Fruit fly (Drosophila melanogaster) whole organism, embryonic: ENCODE results near the gene CG46430.

ENCODE experiments used
- Adf1 ChIP-seq: fragments of 200-800 bp; sonication (Bioruptor generic); IDR thresholded peaks from 2 replicates; pipeline ENCODE4 v1.3.6; 2022; ENCODE audit warnings: missing biosample characterization, missing genetic modification characterization
- B-H2 ChIP-seq: fragments of 200-800 bp; sonication (Bioruptor generic); optimal IDR thresholded peaks from 2 replicates; lab custom pipeline; 2018; ENCODE audit warnings: missing biosample characterization, mild to moderate bottlenecking, missing genetic modification characterization
- Bgb ChIP-seq: fragments of 200-800 bp; sonication (Bioruptor generic); IDR thresholded peaks from 2 replicates; pipeline ENCODE4 v1.3.6; 2022; ENCODE audit warnings: missing biosample characterization, missing genetic modification characterization; ENCODE audit not compliant: partially characterized antibody
- CG10565 ChIP-seq: fragments of 200-800 bp; sonication (Bioruptor generic); optimal IDR thresholded peaks from 3 replicates; lab custom pipeline; 2016; ENCODE audit warnings: missing biosample characterization, mild to moderate bottlenecking, missing genetic modification characterization
- CG11093 ChIP-seq: fragments of 200-800 bp; sonication (Bioruptor generic); IDR thresholded peaks from 3 replicates; pipeline ENCODE4 v1.3.6; 2022; ENCODE audit warnings: missing biosample characterization, missing genetic modification characterization
- CG11504 ChIP-seq: fragments of 200-800 bp; sonication (Bioruptor generic); optimal IDR thresholded peaks from 3 replicates; lab custom pipeline; 2019; ENCODE audit warnings: missing biosample characterization, mild to moderate bottlenecking, missing genetic modification characterization, moderate library complexity
- CG12104 ChIP-seq: fragments of 200-800 bp; sonication (Bioruptor generic); optimal IDR thresholded peaks from 3 replicates; lab custom pipeline; 2016; ENCODE audit warnings: missing biosample characterization, missing genetic modification characterization
- CG12236 ChIP-seq: fragments of 200-800 bp; sonication (Bioruptor generic); optimal IDR thresholded peaks from 2 replicates; lab custom pipeline; 2016; ENCODE audit warnings: missing biosample characterization, missing genetic modification characterization
- CG12769 ChIP-seq: fragments of 200-800 bp; sonication (Bioruptor generic); optimal IDR thresholded peaks from 2 replicates; lab custom pipeline; 2019; ENCODE audit warnings: missing biosample characterization, mild to moderate bottlenecking, missing genetic modification characterization, moderate library complexity
- CG15514 ChIP-seq: fragments of 200-800 bp; sonication (Bioruptor generic); optimal IDR thresholded peaks from 3 replicates; lab custom pipeline; 2017; ENCODE audit warnings: missing biosample characterization, missing genetic modification characterization, mild to moderate bottlenecking, moderate library complexity, missing genetic modification reagents
- CG1602 ChIP-seq: fragments of 200-800 bp; sonication (Bioruptor generic); optimal IDR thresholded peaks from 3 replicates; lab custom pipeline; 2016; ENCODE audit warnings: missing biosample characterization, missing genetic modification characterization
- CG17359 ChIP-seq: fragments of 200-800 bp; sonication (Bioruptor generic); optimal IDR thresholded peaks from 3 replicates; lab custom pipeline; 2018; ENCODE audit warnings: missing biosample characterization, mild to moderate bottlenecking, missing genetic modification characterization, moderate library complexity
- CG17829 ChIP-seq: fragments of 200-800 bp; optimal IDR thresholded peaks from 2 replicates; lab custom pipeline; 2019; ENCODE audit warnings: missing biosample characterization, mild to moderate bottlenecking, missing genetic modification characterization, moderate library complexity
- CG1792 ChIP-seq: fragments of 200-800 bp; sonication (Bioruptor generic); optimal IDR thresholded peaks from 2 replicates; lab custom pipeline; 2016; ENCODE audit warnings: missing biosample characterization, missing genetic modification characterization
- CG1832 ChIP-seq: fragments of 200-800 bp; sonication (Bioruptor generic); optimal IDR thresholded peaks from 2 replicates; lab custom pipeline; 2017; ENCODE audit warnings: missing biosample characterization, mild to moderate bottlenecking, missing genetic modification characterization, inconsistent platforms
- CG2120 ChIP-seq: fragments of 200-800 bp; sonication (Bioruptor generic); optimal IDR thresholded peaks from 3 replicates; lab custom pipeline; 2016; ENCODE audit warnings: missing biosample characterization, missing genetic modification characterization
- CG30020 ChIP-seq: fragments of 200-800 bp; optimal IDR thresholded peaks from 2 replicates; lab custom pipeline; 2019; ENCODE audit warnings: missing biosample characterization, mild to moderate bottlenecking, missing genetic modification characterization, moderate library complexity
- CG42726 ChIP-seq: fragments of 200-800 bp; sonication (Bioruptor generic); IDR thresholded peaks from 2 replicates; pipeline ENCODE4 v1.3.6; 2022; ENCODE audit warnings: missing biosample characterization, missing genetic modification characterization; ENCODE audit not compliant: partially characterized antibody
- CG6254 ChIP-seq: fragments of 200-800 bp; sonication (Bioruptor generic); optimal IDR thresholded peaks from 3 replicates; lab custom pipeline; 2017; ENCODE audit warnings: mild to moderate bottlenecking, missing biosample characterization, missing genetic modification reagents, missing genetic modification characterization
- CG8359 ChIP-seq: fragments of 200-800 bp; sonication (Bioruptor generic); optimal IDR thresholded peaks from 2 replicates; lab custom pipeline; 2017; ENCODE audit warnings: missing biosample characterization, mild to moderate bottlenecking, missing genetic modification characterization, borderline replicate concordance
- CG8765 ChIP-seq: fragments of 200-800 bp; sonication (Bioruptor generic); IDR thresholded peaks from 2 replicates; pipeline ENCODE4 v1.3.6; 2022; ENCODE audit warnings: missing biosample characterization, missing genetic modification characterization
- CG9817 ChIP-seq: fragments of 200-800 bp; sonication (Bioruptor generic); optimal IDR thresholded peaks from 2 replicates; lab custom pipeline; 2018; ENCODE audit warnings: missing biosample characterization, mild to moderate bottlenecking, missing genetic modification characterization, moderate library complexity
- E2f2 ChIP-seq: fragments of 200-800 bp; sonication (Bioruptor generic); IDR thresholded peaks from 2 replicates; pipeline ENCODE4 v1.3.6; 2022; ENCODE audit warnings: missing biosample characterization, missing genetic modification characterization
- GATAe ChIP-seq: fragments of 200-800 bp; sonication (Bioruptor generic); conservative IDR thresholded peaks from 2 replicates; pipeline ENCODE4 v1.3.6; 2022; ENCODE audit warnings: missing biosample characterization, missing genetic modification characterization
- HLH3B ChIP-seq: fragments of 200-800 bp; sonication (Bioruptor generic); IDR thresholded peaks from 2 replicates; pipeline ENCODE4 v1.3.6; 2022; ENCODE audit warnings: missing biosample characterization, missing genetic modification characterization
- Lhr ChIP-seq: fragments of 200-800 bp; sonication (Bioruptor generic); optimal IDR thresholded peaks from 3 replicates; lab custom pipeline; 2017; ENCODE audit warnings: mild to moderate bottlenecking, missing biosample characterization, missing genetic modification reagents, missing genetic modification characterization
- Max ChIP-seq: fragments of 200-800 bp; sonication (Bioruptor generic); optimal IDR thresholded peaks from 2 replicates; lab custom pipeline; 2016; ENCODE audit warnings: missing biosample characterization, mild to moderate bottlenecking, missing genetic modification characterization
- Sry-δ ChIP-seq: fragments of 200-800 bp; sonication (Bioruptor generic); optimal IDR thresholded peaks from 2 replicates; lab custom pipeline; 2016; ENCODE audit warnings: missing biosample characterization, missing genetic modification characterization
- Stat92E ChIP-seq, 3 experiments: fragments of >200 bp in 2 of 3; fragments of 200-800 bp in 1 of 3; sonication (Bioruptor generic) in 1 of 3; optimal IDR thresholded peaks; 2 replicates each; lab custom pipeline; 2017 to 2019; ENCODE audit warnings: missing biosample characterization in 3 of 3, missing genetic modification characterization in 3 of 3, mild to moderate bottlenecking in 1 of 3, moderate library complexity in 1 of 3
- abd-A ChIP-seq: fragments of 200-800 bp; sonication (Bioruptor generic); optimal IDR thresholded peaks from 3 replicates; lab custom pipeline; 2019; ENCODE audit warnings: missing biosample characterization, mild to moderate bottlenecking, missing genetic modification characterization, moderate library complexity
- ac ChIP-seq: fragments of 200-800 bp; sonication (Bioruptor generic); optimal IDR thresholded peaks from 3 replicates; lab custom pipeline; 2017; ENCODE audit warnings: missing biosample characterization, mild to moderate bottlenecking, missing genetic modification characterization
- crol ChIP-seq: fragments of 200-800 bp; sonication (Bioruptor generic); IDR thresholded peaks from 2 replicates; pipeline ENCODE4 v1.3.6; 2022; ENCODE audit warnings: missing biosample characterization, missing genetic modification characterization
- dati ChIP-seq: fragments of 200-800 bp; sonication (Bioruptor generic); IDR thresholded peaks from 2 replicates; pipeline ENCODE4 v1.3.6; 2022; ENCODE audit warnings: missing biosample characterization, missing genetic modification characterization
- ems ChIP-seq: fragments of 200-800 bp; sonication (Bioruptor generic); optimal IDR thresholded peaks from 3 replicates; lab custom pipeline; 2016; ENCODE audit warnings: missing biosample characterization, missing genetic modification characterization
- esg ChIP-seq: fragments of 200-800 bp; sonication (Bioruptor generic); conservative IDR thresholded peaks from 2 replicates; pipeline ENCODE4 v1.3.6; 2022; ENCODE audit warnings: missing biosample characterization, missing genetic modification characterization
- ewg ChIP-seq: fragments of 200-800 bp; sonication (Bioruptor generic); optimal IDR thresholded peaks from 3 replicates; lab custom pipeline; 2017; ENCODE audit warnings: mild to moderate bottlenecking, missing biosample characterization, missing genetic modification reagents, missing genetic modification characterization
- gem ChIP-seq: fragments of 200-800 bp; sonication (Bioruptor generic); optimal IDR thresholded peaks from 2 replicates; lab custom pipeline; 2019; ENCODE audit warnings: missing biosample characterization, mild to moderate bottlenecking, missing genetic modification characterization, moderate library complexity
- gsb-n ChIP-seq: fragments of 200-800 bp; sonication (Bioruptor generic); optimal IDR thresholded peaks from 3 replicates; lab custom pipeline; 2018; ENCODE audit warnings: missing biosample characterization, mild to moderate bottlenecking, missing genetic modification characterization
- jigr1 ChIP-seq: fragments of 200-800 bp; sonication (Bioruptor generic); IDR thresholded peaks from 3 replicates; pipeline ENCODE4 v1.3.6; 2022; ENCODE audit warnings: missing biosample characterization, missing genetic modification characterization
- knrl ChIP-seq: fragments of 200-800 bp; sonication (Bioruptor generic); IDR thresholded peaks from 3 replicates; pipeline ENCODE4 v1.3.6; 2022; ENCODE audit warnings: missing biosample characterization, missing genetic modification characterization; ENCODE audit not compliant: partially characterized antibody
- mirr ChIP-seq: fragments of 200-800 bp; sonication (Bioruptor generic); optimal IDR thresholded peaks from 3 replicates; lab custom pipeline; 2018; ENCODE audit warnings: missing biosample characterization, mild to moderate bottlenecking, missing genetic modification characterization
- oc ChIP-seq: fragments of 200-800 bp; sonication (Bioruptor generic); optimal IDR thresholded peaks from 2 replicates; lab custom pipeline; 2018; ENCODE audit warnings: missing biosample characterization, mild to moderate bottlenecking, missing genetic modification characterization, moderate library complexity
- ranshi ChIP-seq: fragments of 200-800 bp; sonication (Bioruptor generic); IDR thresholded peaks from 2 replicates; pipeline ENCODE4 v1.3.6; 2022; ENCODE audit warnings: missing biosample characterization, missing genetic modification characterization
- ro ChIP-seq: fragments of 200-800 bp; sonication (Bioruptor generic); IDR thresholded peaks from 2 replicates; pipeline ENCODE4 v1.3.6; 2022; ENCODE audit warnings: missing biosample characterization, missing genetic modification characterization
- scrt ChIP-seq: fragments of 200-800 bp; sonication (Bioruptor generic); optimal IDR thresholded peaks from 2 replicates; lab custom pipeline; 2018; ENCODE audit warnings: missing biosample characterization, mild to moderate bottlenecking, missing genetic modification characterization, moderate library complexity
- sisA ChIP-seq: fragments of 200-800 bp; sonication (Bioruptor generic); IDR thresholded peaks from 2 replicates; pipeline ENCODE4 v1.3.6; 2022; ENCODE audit warnings: missing biosample characterization, missing genetic modification characterization
- slbo ChIP-seq: fragments of 200-800 bp; sonication (Bioruptor generic); IDR thresholded peaks from 2 replicates; pipeline ENCODE4 v1.3.6; 2022; ENCODE audit warnings: missing biosample characterization, missing genetic modification characterization
- stc ChIP-seq: fragments of 200-800 bp; sonication (Bioruptor generic); IDR thresholded peaks from 2 replicates; pipeline ENCODE4 v1.3.6; 2022; ENCODE audit warnings: missing biosample characterization, missing genetic modification characterization
- tx ChIP-seq: fragments of 200-800 bp; sonication (Bioruptor generic); optimal IDR thresholded peaks from 2 replicates; lab custom pipeline; 2016; ENCODE audit warnings: missing biosample characterization, missing genetic modification characterization

Gene CG46430

DNA sequence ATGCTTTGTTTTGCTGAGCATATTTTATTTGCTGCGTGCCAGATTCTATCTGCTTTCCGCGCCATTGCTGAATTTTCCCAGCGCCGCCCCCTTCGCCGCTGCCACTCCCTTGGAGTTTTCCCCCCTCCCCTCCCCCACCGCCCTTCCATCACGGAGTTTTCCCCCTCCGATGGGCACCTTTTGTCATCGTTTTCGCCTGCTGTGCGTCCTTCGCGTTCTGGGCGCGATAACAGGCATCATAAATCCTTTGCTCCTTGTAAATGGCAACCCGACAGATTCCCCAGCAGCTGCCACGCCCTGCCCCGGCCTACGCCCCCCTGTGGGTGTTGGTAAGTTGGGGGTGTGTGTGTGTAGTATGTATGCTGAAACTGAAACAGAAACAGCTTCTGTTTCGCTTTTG is 35.1 kb downstream of the CG46430 start:
- no peak for TF ChIP-seq dati (GFP tag; lab: Robert Waterston, UW)
- 0 out of 2 replicates have a peak, but pooled peaks have one; percentile 21 for TF ChIP-seq Bgb (GFP tag; lab: Robert Waterston, UW)
- TF ChIP-seq CG17359, result no peak
- TF ChIP-seq gsb-n (tag; lab: Kevin White, UChicago), result no peak
- TF ChIP-seq CG1792, result no peak
- no peak for TF ChIP-seq scrt (GFP tag; lab: Kevin White, UChicago)
- no peak for TF ChIP-seq oc (tag; lab: Kevin White, UChicago)
- no peak for TF ChIP-seq CG11504
- 0 out of 2 replicates have a peak, but pooled peaks have one; percentile 31 for TF ChIP-seq CG42726 (GFP tag; lab: Robert Waterston, UW)
- peak; percentile 19; the same call in 1 of the 2 replicates for TF ChIP-seq Adf1 (GFP tag; lab: Robert Waterston, UW)
- peak; percentile 65 for TF ChIP-seq mirr
- peak; percentile 90 for TF ChIP-seq abd-A (tag; lab: Kevin White, UChicago)
- peak; percentile 24 for TF ChIP-seq CG1832 (GFP tag; lab: Kevin White, UChicago)
- TF ChIP-seq CG8359 (GFP tag; lab: Kevin White, UChicago), result no peak
- TF ChIP-seq CG12769 (tag; lab: Kevin White, UChicago), result no peak
- TF ChIP-seq crol, result peak; percentile 83

DNA sequence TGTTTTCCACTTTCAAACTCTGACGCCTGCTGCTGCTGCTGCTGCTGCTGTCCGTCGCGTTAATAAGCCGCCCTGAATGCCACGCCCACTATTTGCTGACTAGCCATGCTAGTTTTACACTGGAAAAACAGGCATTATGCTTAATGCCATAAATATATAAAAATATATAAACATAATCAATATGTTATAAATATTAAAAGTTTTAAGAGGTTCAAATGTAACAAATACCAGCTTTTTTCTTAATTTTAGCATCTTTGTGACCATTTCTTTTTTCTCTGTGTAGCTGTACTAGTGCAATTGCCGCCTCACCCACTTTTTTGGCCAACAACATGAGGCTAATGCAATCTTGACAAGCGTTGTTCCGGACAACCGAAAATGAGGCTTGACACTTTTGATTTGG is 36.5 kb downstream of the CG46430 start:
- TF ChIP-seq Max (GFP tag; lab: Kevin White, UChicago), result no peak
- TF ChIP-seq ems (GFP tag; lab: Kevin White, UChicago), result no peak
- no peak for TF ChIP-seq CG12104 (GFP tag; lab: Kevin White, UChicago)
- no peak for TF ChIP-seq Sry-δ (GFP tag; lab: Kevin White, UChicago)
- peak; percentile 32 for TF ChIP-seq CG6254 (GFP tag; lab: Kevin White, UChicago)
- no peak for TF ChIP-seq jigr1 (GFP tag; lab: Robert Waterston, UW)
- peak; percentile 13 for TF ChIP-seq CG15514 (GFP tag; lab: Kevin White, UChicago)
- no peak for TF ChIP-seq CG12236 (GFP tag; lab: Kevin White, UChicago)
- no peak for TF ChIP-seq ranshi (GFP tag; lab: Robert Waterston, UW)
- peak; percentile 37; the same call in 1 of the 2 replicates for TF ChIP-seq esg (GFP tag; lab: Robert Waterston, UW)
- 0 out of 2 replicates have a peak, but pooled peaks have one; percentile 44 for TF ChIP-seq stc (GFP tag; lab: Robert Waterston, UW)
- TF ChIP-seq sisA (GFP tag; lab: Robert Waterston, UW), result 0 out of 2 replicates have a peak, but pooled peaks have one; percentile 15
- no peak for TF ChIP-seq ewg (GFP tag; lab: Kevin White, UChicago)
- peak; percentile 35; the same call in 1 of the 2 replicates for TF ChIP-seq HLH3B (GFP tag; lab: Robert Waterston, UW)
- TF ChIP-seq CG9817 (tag; lab: Kevin White, UChicago), result peak; percentile 3
- no peak for TF ChIP-seq Adf1 (GFP tag; lab: Robert Waterston, UW)
- 0 out of 2 replicates have a peak, but pooled peaks have one; percentile 29 for TF ChIP-seq slbo (GFP tag; lab: Robert Waterston, UW)
- no peak for TF ChIP-seq CG30020 (tag; lab: Kevin White, UChicago)
- TF ChIP-seq GATAe (GFP tag; lab: Robert Waterston, UW), result no peak
- no peak for TF ChIP-seq CG2120 (GFP tag; lab: Kevin White, UChicago)
- TF ChIP-seq tx (GFP tag; lab: Kevin White, UChicago), result no peak
- peak; percentile 30; the same call in 1 of the 2 replicates for TF ChIP-seq E2f2 (GFP tag; lab: Robert Waterston, UW)
- TF ChIP-seq B-H2 (GFP tag; lab: Kevin White, UChicago), result no peak
- no peak for TF ChIP-seq CG1602
- no peak for TF ChIP-seq dati (GFP tag; lab: Robert Waterston, UW)
- no peak for TF ChIP-seq ac
- no peak for TF ChIP-seq Stat92E (GFP tag; optimal IDR thresholded peaks at IDR 0.05; lab: Kevin White, UChicago)
- no peak for TF ChIP-seq CG8765 (GFP tag; lab: Robert Waterston, UW)
- TF ChIP-seq knrl (GFP tag; lab: Robert Waterston, UW), result no peak
- TF ChIP-seq gem, result peak; percentile 70
- TF ChIP-seq Lhr (GFP tag; lab: Kevin White, UChicago), result no peak
- no peak for TF ChIP-seq CG10565 (GFP tag; lab: Kevin White, UChicago)
- TF ChIP-seq CG17829 (tag; lab: Kevin White, UChicago), result peak; percentile 59
- TF ChIP-seq CG11093 (GFP tag; lab: Robert Waterston, UW), result no peak
- no peak for TF ChIP-seq ro (GFP tag; lab: Robert Waterston, UW)
